Worm (Caenorhabditis elegans) whole organism, L4 larva: Measurements from ENCODE around the gene C27F2.4.
A peak's percentile ranks its signal among the peaks of the same experiment; 100 is the strongest.

Source experiments
- F37D6.2 ChIP-seq: sonication (generic microtip); optimal IDR thresholded peaks from 2 replicates; lab custom pipeline; 2016; ENCODE audit warnings: mild to moderate bottlenecking, missing genetic modification characterization, missing compliant biosample characterization
- ama-1 ChIP-seq: fragments of 150-350 bp; optimal IDR thresholded peaks from 2 replicates; lab custom pipeline; 2014; ENCODE audit warnings: inconsistent platforms, mixed read lengths
- attf-4 ChIP-seq: sonication (generic microtip); optimal IDR thresholded peaks from 3 replicates; lab custom pipeline; 2017; ENCODE audit warnings: missing biosample characterization, missing genetic modification characterization
- dpl-1 ChIP-seq: fragments of 150-350 bp; optimal IDR thresholded peaks from 2 replicates; lab custom pipeline; 2014; ENCODE audit warnings: missing biosample characterization, missing genetic modification reagents, missing genetic modification characterization
- nhr-28 ChIP-seq: fragments of 150-350 bp; optimal IDR thresholded peaks from 2 replicates; lab custom pipeline; 2014; ENCODE audit warnings: missing biosample characterization, missing genetic modification characterization
- nhr-6 ChIP-seq: fragments of 150-350 bp; optimal IDR thresholded peaks from 2 replicates; lab custom pipeline; 2014; ENCODE audit warnings: missing biosample characterization, missing genetic modification characterization
- skn-1 ChIP-seq: fragments of 150-350 bp; optimal IDR thresholded peaks from 2 replicates; lab custom pipeline; 2014; ENCODE audit warnings: missing biosample characterization, missing genetic modification characterization
- unc-39 ChIP-seq: sonication (generic microtip); optimal IDR thresholded peaks from 2 replicates; lab custom pipeline; 2017; ENCODE audit warnings: missing biosample characterization, missing genetic modification characterization
- unc-62 ChIP-seq, 3 experiments: fragments of 150-350 bp in 1 of 3; sonication (generic microtip); optimal IDR thresholded peaks in 2 of 3; peaks in 1 of 3; 1 replicate in 1 of 3; 2 replicates in 2 of 3; lab custom pipeline; 2014 to 2017; ENCODE audit warnings: missing biosample characterization in 3 of 3, missing genetic modification characterization in 3 of 3, missing genetic modification reagents in 3 of 3, missing genotype in 1 of 3
- zag-1 ChIP-seq: fragments of 150-350 bp; optimal IDR thresholded peaks from 2 replicates; lab custom pipeline; 2014; ENCODE audit warnings: missing biosample characterization, missing genetic modification characterization
- zfp-2 ChIP-seq: sonication (generic microtip); optimal IDR thresholded peaks from 2 replicates; lab custom pipeline; 2016; ENCODE audit warnings: mild to moderate bottlenecking, missing genetic modification characterization, missing compliant biosample characterization

- no peak for TF ChIP-seq zag-1 (tag; lab: Kevin White, UChicago)
- no peak for TF ChIP-seq nhr-28 (tag; lab: Kevin White, UChicago)
- TF ChIP-seq F37D6.2, result no peak
- TF ChIP-seq unc-39 (tag; lab: Kevin White, UChicago), result no peak
- TF ChIP-seq zfp-2 (tag; lab: Kevin White, UChicago), result no peak
- no peak for TF ChIP-seq skn-1 (tag; lab: Kevin White, UChicago)
- TF ChIP-seq unc-62 (GFP tag; optimal IDR thresholded peaks at IDR 0.05 in 1 of 2; lab: Kevin White, UChicago), result peak in 1 of 2 experiments; percentile 92
- TF ChIP-seq unc-62 (tag; optimal IDR thresholded peaks at IDR 0.05; lab: Kevin White, UChicago), result no peak
- no peak for TF ChIP-seq attf-4
- TF ChIP-seq ama-1 (lab: Kevin White, UChicago), result no peak
- no peak for TF ChIP-seq dpl-1 (GFP tag; lab: Kevin White, UChicago)
- TF ChIP-seq nhr-6, result no peak
Measured at ce11 chrIII:4983961-4984360, 23.9 kb upstream of the C27F2.4 start.
